Worm (Caenorhabditis elegans): ENCODE data around the gene hlh-13.

- TF ChIP-seq T07F8.4 (tag; optimal IDR thresholded peaks at IDR 0.05) (no peak), egl-18 (GFP tag; IDR thresholded peaks at IDR 0.05) (no peak), mcd-1 (GFP tag; IDR thresholded peaks at IDR 0.05) (no peak), cebp-1 (GFP tag; IDR thresholded peaks at IDR 0.05) (no peak), cebp-1 (tag; optimal IDR thresholded peaks at IDR 0.05) (peak; percentile 48), ceh-27 (GFP tag; optimal IDR thresholded peaks at IDR 0.05) (no peak), attf-3 (GFP tag; conservative IDR thresholded peaks at IDR 0.05) (no peak), nfya-1 (tag; optimal IDR thresholded peaks at IDR 0.05; ENCODE audit: borderline replicate concordance, insufficient read depth) (no peak), hmg-1.2 (GFP tag; IDR thresholded peaks at IDR 0.05) (no peak), ztf-26 (tag; optimal IDR thresholded peaks at IDR 0.05) (no peak), lsy-27 (tag; optimal IDR thresholded peaks at IDR 0.05; ENCODE audit: borderline replicate concordance, insufficient read depth) (no peak), him-1 (tag; optimal IDR thresholded peaks at IDR 0.05) (no peak)
Measured at ce11 chrX:4219487-4219886, 29.6 kb upstream of the hlh-13 start.

Data from whole organism, young adult.